Worm (Caenorhabditis elegans) whole organism, midembryonic: ENCODE data around the gene srj-52.

Experiments used
- T22C8.4 ChIP-seq: fragments of 200-800 bp; sonication (Bioruptor generic); IDR thresholded peaks from 2 replicates; pipeline ENCODE4 v1.3.6; 2022; ENCODE audit warnings: missing genetic modification characterization, missing compliant biosample characterization
- flt-1 ChIP-seq: fragments of 200-800 bp; sonication (Bioruptor generic); IDR thresholded peaks from 2 replicates; pipeline ENCODE4 v1.3.6; 2022; ENCODE audit warnings: missing genetic modification characterization, missing compliant biosample characterization
- klf-2 ChIP-seq: fragments of 200-800 bp; sonication (Bioruptor generic); conservative IDR thresholded peaks from 2 replicates; pipeline ENCODE4 v1.3.6; 2022; ENCODE audit warnings: missing genetic modification reagents, missing genetic modification characterization, missing compliant biosample characterization
- med-1 ChIP-seq: sonication (generic microtip); optimal IDR thresholded peaks from 2 replicates; lab custom pipeline; 2017; ENCODE audit warnings: missing genetic modification characterization, mild to moderate bottlenecking, missing compliant biosample characterization, antibody characterized with exemption, missing genetic modification reagents; ENCODE audit not compliant: insufficient read depth
- ref-1 ChIP-seq: fragments of 200-800 bp; sonication (Bioruptor generic); conservative IDR thresholded peaks from 2 replicates; pipeline ENCODE4 v1.3.6; 2022; ENCODE audit warnings: missing genetic modification reagents, missing genetic modification characterization, missing compliant biosample characterization
- tab-1 ChIP-seq: fragments of 200-800 bp; sonication (Bioruptor generic); IDR thresholded peaks from 2 replicates; pipeline ENCODE4 v1.3.6; 2022; ENCODE audit warnings: missing genetic modification characterization, missing compliant biosample characterization
- ztf-23 ChIP-seq: fragments of 200-800 bp; sonication (Bioruptor generic); IDR thresholded peaks from 2 replicates; pipeline ENCODE4 v1.3.6; 2022; ENCODE audit warnings: missing genetic modification reagents, missing genetic modification characterization, missing compliant biosample characterization
- ztf-29 ChIP-seq: fragments of 200-800 bp; sonication (Bioruptor generic); IDR thresholded peaks from 2 replicates; pipeline ENCODE4 v1.3.6; 2022; ENCODE audit warnings: missing genetic modification reagents, missing genetic modification characterization, missing compliant biosample characterization

DNA sequence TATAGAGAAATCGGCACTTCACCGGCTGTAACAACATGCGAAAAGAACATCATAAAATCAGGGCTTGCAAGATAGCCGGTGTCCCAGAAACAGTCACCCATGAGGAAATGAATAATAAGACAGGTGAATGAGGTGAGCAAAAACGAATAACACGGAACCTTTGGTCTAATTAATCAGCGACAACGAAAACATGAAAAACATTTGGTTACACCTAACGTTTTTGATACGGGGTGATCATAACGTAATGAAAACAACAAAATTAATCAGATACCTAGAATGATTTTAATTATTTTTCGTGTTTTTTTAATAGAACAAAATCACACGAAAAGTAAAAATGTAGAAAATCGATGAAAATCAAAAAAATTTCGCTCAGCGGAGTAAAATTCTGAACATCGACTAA lies 40.0 kb downstream of the srj-52 start, which contains the start of gene srh-245:
- no peak for TF ChIP-seq tab-1 (GFP tag; lab: Robert Waterston, UW)
- TF ChIP-seq klf-2, result no peak
- no peak for TF ChIP-seq ztf-29 (GFP tag; lab: Robert Waterston, UW)
- TF ChIP-seq ref-1 (GFP tag; lab: Robert Waterston, UW), result no peak
- no peak for TF ChIP-seq med-1 (GFP tag; lab: Kevin White, UChicago)
- no peak for TF ChIP-seq ztf-23 (GFP tag; lab: Robert Waterston, UW)
- no peak for TF ChIP-seq T22C8.4 (GFP tag; lab: Robert Waterston, UW)
- TF ChIP-seq flt-1 (GFP tag; lab: Robert Waterston, UW), result no peak
